Worm (Caenorhabditis elegans) whole organism, L4/young adult: Measurements from ENCODE around the gene F54D5.17.

Experiments
- dao-5 ChIP-seq: sonication (generic microtip); optimal IDR thresholded peaks from 2 replicates; lab custom pipeline; 2016; ENCODE audit warnings: missing genotype, missing genetic modification characterization, moderate library complexity, missing compliant biosample characterization
- him-1 ChIP-seq: sonication (generic microtip); optimal IDR thresholded peaks from 2 replicates; lab custom pipeline; 2016; ENCODE audit warnings: missing genotype, missing genetic modification reagents, missing genetic modification characterization, missing compliant biosample characterization

- TF ChIP-seq him-1 (tag; lab: Kevin White, UChicago) (no peak), dao-5 (no peak)
These were observed 21.9 kb downstream of the F54D5.17 start, which contains the start of gene smc-6 for ce11 chrII:11578327-11578726.
